Worm (Caenorhabditis elegans): ENCODE data around the gene K09E2.3.
A peak's percentile ranks its signal among the peaks of the same experiment; 100 is the strongest.

DNA sequence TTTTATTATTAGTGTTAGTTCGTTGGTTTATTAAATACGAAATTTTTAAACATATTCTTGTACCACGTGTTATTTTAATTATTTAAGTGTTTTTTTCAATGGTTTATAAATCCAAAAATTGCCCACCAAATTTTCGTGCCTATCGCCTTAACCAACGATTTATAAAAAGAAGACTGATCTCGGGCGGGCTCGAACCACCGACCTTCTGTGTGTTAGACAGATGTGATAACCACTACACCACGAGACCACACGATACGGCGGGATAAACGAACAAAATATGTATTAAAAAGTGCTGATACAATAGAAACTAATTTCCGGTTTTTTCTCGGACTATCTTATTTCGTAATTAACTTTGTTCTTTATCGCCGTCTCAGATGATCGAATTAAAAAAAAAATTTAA is 22.3 kb upstream of the K09E2.3 start:
- TF ChIP-seq ref-1 (GFP tag; conservative IDR thresholded peaks at IDR 0.05) (no peak), med-1 (GFP tag; optimal IDR thresholded peaks at IDR 0.05; ENCODE audit: insufficient read depth) (no peak), klf-2 (GFP tag; conservative IDR thresholded peaks at IDR 0.05) (0 out of 2 replicates have a peak, but pooled peaks have one; percentile 24), flt-1 (GFP tag; IDR thresholded peaks at IDR 0.05) (peak; percentile 71), ztf-23 (GFP tag; IDR thresholded peaks at IDR 0.05) (0 out of 2 replicates have a peak, but pooled peaks have one; percentile 29), tab-1 (GFP tag; IDR thresholded peaks at IDR 0.05) (0 out of 2 replicates have a peak, but pooled peaks have one; percentile 70), cog-1 (tag; optimal IDR thresholded peaks at IDR 0.05) (no peak), ztf-29 (GFP tag; IDR thresholded peaks at IDR 0.05) (peak; percentile 34; the same call in 1 of the 2 replicates), T22C8.4 (GFP tag; IDR thresholded peaks at IDR 0.05) (no peak)
